Fruit fly (Drosophila melanogaster): Measurements from ENCODE around the gene CG9813.
A peak's percentile ranks its signal among the peaks of the same experiment; 100 is the strongest.

The CG9813 gene

DNA sequence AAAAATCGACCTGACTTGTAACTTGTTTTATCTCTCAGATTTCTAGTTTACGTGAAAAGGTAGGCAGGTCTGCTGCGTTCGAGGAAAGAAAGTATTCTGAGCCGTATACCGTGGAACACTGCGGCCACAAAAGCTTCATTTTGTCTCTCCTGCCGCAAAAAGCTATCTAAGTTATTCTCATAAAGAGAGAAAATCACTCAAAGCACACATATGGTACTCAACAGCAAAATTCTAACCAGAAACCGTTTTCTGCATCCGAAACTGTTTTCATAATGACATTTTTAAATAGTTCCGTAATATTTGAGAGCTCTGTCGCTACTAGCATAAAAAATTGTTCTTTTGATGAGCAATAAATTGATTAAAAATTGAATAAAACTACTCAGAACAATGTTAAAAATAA is at the start of gene CG9813, which contains the start of gene CG8870:
TSS of gene CG9813 (minus strand) at position 101 of the 400 bp plus-strand sequence.
TSS of gene CG8870 (plus strand) at position 168 of the 400 bp plus-strand sequence.
- no peak for TF ChIP-seq noc (tag; optimal IDR thresholded peaks at IDR 0.05)

DNA sequence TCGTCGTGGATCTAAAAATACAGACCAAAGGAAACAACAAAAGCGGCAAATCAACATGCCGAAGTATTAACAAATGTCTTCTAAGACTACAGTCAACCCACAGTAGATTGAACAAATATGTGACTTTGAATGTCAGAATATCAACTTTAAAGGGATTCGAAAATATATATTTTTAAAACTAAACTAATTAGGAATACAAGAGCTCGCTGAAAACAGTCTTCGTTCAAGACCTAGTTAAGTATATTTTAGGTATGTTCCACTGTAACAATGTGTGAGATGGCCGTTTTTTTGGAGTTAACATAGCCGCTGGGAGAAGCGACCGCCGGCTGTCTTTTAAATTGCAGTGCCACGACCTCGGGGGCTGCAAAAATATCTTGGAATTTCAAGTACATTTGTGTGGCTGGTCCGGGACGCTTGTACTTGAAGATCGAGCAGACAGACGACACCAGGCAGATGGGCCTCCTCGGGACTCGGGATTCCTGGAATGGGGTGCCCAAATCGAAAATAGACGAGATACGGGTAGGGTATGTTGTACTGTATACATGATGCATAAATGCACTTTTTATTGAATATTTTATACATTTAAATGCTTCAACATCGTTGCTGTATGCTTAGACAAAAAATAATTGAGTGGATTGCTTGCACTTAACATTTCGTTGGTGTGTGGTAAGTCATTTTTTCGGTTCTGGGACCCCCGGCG is 48.9 kb upstream of the CG9813 start:
- TF ChIP-seq noc (tag; optimal IDR thresholded peaks at IDR 0.05) = peak; percentile 57

dm6 chr3R:13425470-13426033 is 46.0 kb upstream of the CG9813 start, which contains the start of gene Act87E:
Act87E (plus strand) TSS chr3R:13425983.
- TF ChIP-seq noc (tag; optimal IDR thresholded peaks at IDR 0.05) = peak; percentile 12

- no peak for TF ChIP-seq noc (tag; optimal IDR thresholded peaks at IDR 0.05)
Measured at dm6 chr3R:13422178-13422577, 42.6 kb upstream of the CG9813 start.

dm6 chr3R:13419979-13420378 is 40.4 kb upstream of the CG9813 start, which contains the start of gene Ir87a:
Ir87a (plus strand) TSS chr3R:13420279.
- TF ChIP-seq noc (tag; optimal IDR thresholded peaks at IDR 0.05) = no peak

DNA sequence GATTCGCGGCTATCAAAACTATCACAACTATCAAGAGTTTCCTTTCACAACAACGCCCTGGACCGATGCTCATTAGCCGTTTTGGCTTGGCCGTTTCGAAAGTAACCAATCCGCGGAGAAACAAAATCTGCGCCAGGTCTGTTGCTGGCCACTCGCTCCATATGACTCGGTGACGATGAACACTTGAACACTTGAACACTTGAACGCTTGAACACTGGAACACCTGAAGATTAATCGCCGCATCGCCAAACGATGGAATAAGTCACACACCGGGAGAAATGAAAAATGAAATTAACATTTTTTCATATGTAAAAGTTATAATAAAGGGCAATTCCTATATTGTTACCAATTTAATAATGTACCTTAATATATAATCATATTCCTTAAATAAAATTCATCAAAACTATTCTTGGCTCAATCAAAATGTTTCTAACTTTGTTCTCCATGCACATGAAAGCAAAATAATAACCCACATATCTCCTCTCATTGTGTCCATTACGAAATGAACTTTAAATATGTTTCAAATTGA is 37.6 kb upstream of the CG9813 start:
- no peak for TF ChIP-seq noc (tag; optimal IDR thresholded peaks at IDR 0.05)

DNA sequence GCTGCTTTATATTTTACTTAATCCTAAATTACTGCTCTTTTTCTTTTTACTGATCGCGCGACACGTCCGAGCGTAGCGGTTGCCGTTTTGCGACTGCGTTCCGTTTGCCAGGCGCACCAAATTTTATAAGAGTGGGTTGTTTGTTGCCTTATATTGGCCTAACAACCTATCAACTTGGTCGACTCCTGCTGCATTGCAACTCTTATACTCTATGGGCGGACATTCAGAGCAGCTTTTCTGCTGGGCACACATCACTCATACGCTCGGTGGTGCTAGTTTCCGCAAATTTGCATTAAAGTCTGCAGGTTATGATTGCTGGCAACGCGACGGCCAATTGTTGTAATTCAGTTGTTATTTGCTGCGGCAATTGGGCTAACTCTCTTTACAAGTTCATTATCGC is 35.6 kb upstream of the CG9813 start, which contains the start of gene yellow-e:
TSS of gene yellow-e (minus strand) at position 101 of the 400 bp plus-strand sequence.
- no peak for TF ChIP-seq noc (tag; optimal IDR thresholded peaks at IDR 0.05)

- no peak for TF ChIP-seq noc (tag; optimal IDR thresholded peaks at IDR 0.05)
Measured at dm6 chr3R:13412704-13413103, 33.1 kb upstream of the CG9813 start.

DNA sequence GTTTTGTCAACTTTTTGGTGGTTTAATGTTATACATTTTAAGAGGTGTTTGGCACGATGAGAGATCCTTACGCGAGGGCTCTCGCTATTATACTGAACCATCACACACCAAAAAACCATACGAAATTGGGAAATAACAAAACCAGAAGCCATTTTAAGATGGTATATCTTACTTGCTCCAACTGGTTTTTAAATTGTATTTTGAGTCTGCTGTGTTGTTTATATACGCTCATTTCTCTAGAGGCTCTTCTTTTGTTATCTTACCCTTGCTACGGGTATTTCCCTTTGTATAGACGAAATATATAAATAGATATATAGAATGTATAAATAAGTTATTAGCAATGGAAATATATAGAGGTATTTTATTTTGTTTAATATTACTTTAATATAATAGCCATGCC is 27.3 kb upstream of the CG9813 start, which contains the start of gene yellow-e2:
TSS of gene yellow-e2 (minus strand) at position 101 of the 400 bp plus-strand sequence.
- no peak for TF ChIP-seq noc (tag; optimal IDR thresholded peaks at IDR 0.05)

DNA sequence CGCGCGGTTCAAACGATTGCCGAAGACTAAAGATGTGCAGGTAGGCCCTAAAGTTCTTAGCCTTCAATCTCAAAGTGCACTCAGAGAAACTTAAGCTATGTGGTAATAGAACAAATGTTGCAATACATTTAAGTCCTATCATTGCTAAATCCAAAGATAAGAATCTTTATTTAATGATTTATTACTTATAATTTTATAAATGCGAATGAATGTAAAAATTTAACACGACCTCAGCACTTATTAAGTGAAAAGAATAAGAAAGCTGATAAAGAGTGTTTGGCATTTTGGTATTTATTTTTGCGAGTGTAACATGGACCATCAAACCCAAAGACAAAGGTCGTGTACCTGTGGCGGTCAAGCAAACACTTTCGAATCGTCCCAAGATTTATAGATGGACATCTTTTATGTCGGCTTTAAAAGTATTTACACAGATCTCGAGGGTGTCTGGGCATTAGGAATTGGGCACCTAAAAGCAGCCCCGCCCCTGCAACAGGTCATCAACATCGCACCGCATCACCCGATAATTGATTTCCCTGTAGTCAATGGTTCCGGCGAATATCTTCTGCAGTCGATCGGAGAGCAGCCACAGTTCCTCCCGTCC is 25.4 kb upstream of the CG9813 start, which contains the start of gene yellow-e3:
TSS of gene yellow-e3 (minus strand) at position 30 of the 601 bp plus-strand sequence.
- TF ChIP-seq noc (tag; optimal IDR thresholded peaks at IDR 0.05) = no peak

- no peak for TF ChIP-seq noc (tag; optimal IDR thresholded peaks at IDR 0.05)
Measured at dm6 chr3R:13403032-13403459, 23.5 kb upstream of the CG9813 start, which contains the start of gene Dpm3. Dpm3 (minus strand) TSS chr3R:13403051.

- TF ChIP-seq noc (tag; optimal IDR thresholded peaks at IDR 0.05) = no peak
Measured at dm6 chr3R:13401722-13402296, 22.2 kb upstream of the CG9813 start, which contains the start of gene GILT1. GILT1 (minus strand) TSS chr3R:13401862.

DNA sequence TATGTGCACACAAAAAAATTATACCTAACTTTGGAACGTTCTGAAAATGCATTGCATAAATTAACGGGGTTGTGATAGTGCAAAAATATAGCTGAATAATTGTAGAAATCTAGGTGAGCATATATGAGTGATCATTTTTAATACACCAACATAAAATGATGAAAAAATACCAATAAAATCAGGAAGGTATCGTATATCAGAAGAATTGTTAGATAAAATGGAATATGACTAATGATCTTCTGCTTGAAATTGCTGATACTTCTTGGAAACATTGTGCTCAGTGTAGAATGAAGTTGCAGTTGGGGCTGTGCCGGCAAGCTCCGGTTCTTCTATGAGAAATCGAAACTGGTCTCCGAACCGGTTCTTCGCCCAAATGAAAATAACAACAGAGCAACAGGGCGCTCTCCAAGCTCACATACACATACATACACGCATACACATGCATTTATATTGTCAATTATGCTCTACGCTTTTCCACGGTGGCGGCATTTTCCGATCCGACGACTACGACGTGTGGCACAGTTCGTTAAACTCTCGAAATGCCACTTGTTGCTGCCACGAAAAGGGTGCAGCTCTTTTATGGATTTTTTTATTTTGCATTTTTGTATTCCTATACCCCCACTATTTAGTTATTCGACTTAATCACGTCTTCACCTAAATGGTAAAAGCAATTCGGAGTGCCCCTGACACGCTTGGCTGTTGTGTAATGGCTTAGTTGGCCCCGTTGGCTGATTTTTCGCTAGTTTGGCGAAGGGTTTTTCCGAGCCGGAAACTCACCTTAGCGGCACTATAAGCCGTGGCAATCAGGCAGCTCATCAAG is 21.5 kb upstream of the CG9813 start:
- peak; percentile 94 for TF ChIP-seq noc (tag; optimal IDR thresholded peaks at IDR 0.05)

DNA sequence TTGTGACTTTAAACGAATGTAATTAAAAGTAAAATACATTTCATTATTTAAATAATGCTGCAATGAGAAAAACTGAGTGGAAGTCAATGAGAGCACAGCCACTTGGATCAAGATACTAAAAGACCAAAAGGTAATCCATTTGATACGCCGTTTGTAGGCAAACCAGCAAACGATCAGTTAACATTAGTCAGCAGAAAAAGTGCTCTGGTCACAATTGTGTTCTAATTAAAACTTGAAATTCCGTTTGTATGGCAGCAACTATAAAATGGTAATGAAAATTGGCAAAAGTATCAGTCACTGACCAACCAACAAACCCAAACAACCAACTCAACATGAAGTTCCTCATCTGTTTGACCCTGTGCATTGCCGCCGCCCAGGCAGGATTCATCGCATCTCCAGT is 18.0 kb upstream of the CG9813 start, which contains the start of gene CG14377:
TSS of gene CG14377 (plus strand) at position 301 of the 400 bp plus-strand sequence.
- no peak for TF ChIP-seq noc (tag; optimal IDR thresholded peaks at IDR 0.05)

- TF ChIP-seq noc (tag; optimal IDR thresholded peaks at IDR 0.05) = no peak
Measured at dm6 chr3R:13397040-13397439, 17.5 kb upstream of the CG9813 start, which contains the start of gene CG14374. CG14374 (minus strand) TSS chr3R:13397140.
